Worm (Caenorhabditis elegans) whole organism, young adult: Measurements from ENCODE around the gene pqn-25.

Experiments
- B0019.2 ChIP-seq: fragments of 200-800 bp; sonication (Bioruptor generic); conservative IDR thresholded peaks from 2 replicates; pipeline ENCODE4 v1.3.6; 2022; ENCODE audit warnings: missing genetic modification reagents, missing genetic modification characterization, missing compliant biosample characterization
- B0261.1 ChIP-seq: sonication (generic microtip); optimal IDR thresholded peaks from 2 replicates; lab custom pipeline; 2016; ENCODE audit warnings: mild to moderate bottlenecking, missing genetic modification characterization, moderate library complexity, missing compliant biosample characterization
- B0336.3 ChIP-seq: fragments of 200-800 bp; sonication (Bioruptor generic); IDR thresholded peaks from 2 replicates; pipeline ENCODE4 v1.3.6; 2022; ENCODE audit warnings: missing genetic modification characterization, missing compliant biosample characterization
- C17E4.6 ChIP-seq: fragments of 200-800 bp; sonication (Bioruptor generic); IDR thresholded peaks from 2 replicates; pipeline ENCODE4 v1.3.6; 2022; ENCODE audit warnings: missing genetic modification reagents, missing genetic modification characterization, missing compliant biosample characterization
- F10E7.11 ChIP-seq: sonication (generic microtip); optimal IDR thresholded peaks from 2 replicates; lab custom pipeline; 2017; ENCODE audit warnings: mild to moderate bottlenecking, missing genetic modification characterization, moderate library complexity, missing compliant biosample characterization
- F22D6.2 ChIP-seq: sonication (generic microtip); optimal IDR thresholded peaks from 2 replicates; lab custom pipeline; 2016; ENCODE audit warnings: mild to moderate bottlenecking, missing genetic modification characterization, missing compliant biosample characterization
- F37B4.10 ChIP-seq: fragments of 200-800 bp; sonication (Bioruptor generic); IDR thresholded peaks from 2 replicates; pipeline ENCODE4 v1.3.6; 2022; ENCODE audit warnings: missing genetic modification characterization, missing compliant biosample characterization
- F49E8.2 ChIP-seq: sonication (generic microtip); optimal IDR thresholded peaks from 3 replicates; lab custom pipeline; 2017; ENCODE audit warnings: missing genetic modification characterization, mild to moderate bottlenecking, missing compliant biosample characterization, antibody characterized with exemption, moderate library complexity; ENCODE audit not compliant: insufficient read depth
- F57C9.4 ChIP-seq: sonication (generic microtip); optimal IDR thresholded peaks from 2 replicates; lab custom pipeline; 2017; ENCODE audit warnings: mild to moderate bottlenecking, missing genetic modification characterization, missing compliant biosample characterization
- Y56A3A.18 ChIP-seq: fragments of 200-800 bp; sonication (Bioruptor generic); IDR thresholded peaks from 2 replicates; pipeline ENCODE4 v1.3.6; 2022; ENCODE audit warnings: missing genetic modification reagents, missing genetic modification characterization, missing compliant biosample characterization
- akir-1 ChIP-seq: fragments of 200-800 bp; sonication (Bioruptor generic); optimal IDR thresholded peaks from 2 replicates; lab custom pipeline; 2018; ENCODE audit warnings: mild to moderate bottlenecking, missing genetic modification characterization, moderate library complexity, missing compliant biosample characterization
- ama-1 ChIP-seq, 3 experiments: fragments of 150-350 bp in 1 of 3; sonication (generic microtip) in 2 of 3; optimal IDR thresholded peaks; 2 replicates each; lab custom pipeline; 2014 to 2018; ENCODE audit warnings: missing biosample characterization in 2 of 3, missing genetic modification characterization in 2 of 3, missing genetic modification reagents in 2 of 3
- atf-7 ChIP-seq: sonication (generic microtip); optimal IDR thresholded peaks from 2 replicates; lab custom pipeline; 2017; ENCODE audit warnings: mild to moderate bottlenecking, missing genetic modification characterization, missing compliant biosample characterization
- athp-1 ChIP-seq: sonication (generic microtip); optimal IDR thresholded peaks from 2 replicates; lab custom pipeline; 2017; ENCODE audit warnings: mild to moderate bottlenecking, missing genetic modification characterization, missing compliant biosample characterization
- attf-6 ChIP-seq: fragments of 200-800 bp; sonication (Bioruptor generic); IDR thresholded peaks from 2 replicates; pipeline ENCODE4 v1.3.6; 2022; ENCODE audit warnings: missing genetic modification reagents, missing genetic modification characterization, missing compliant biosample characterization
- bed-2 ChIP-seq: fragments of 200-800 bp; sonication (Bioruptor generic); IDR thresholded peaks from 2 replicates; pipeline ENCODE4 v1.3.6; 2022; ENCODE audit warnings: missing genetic modification reagents, missing genetic modification characterization, missing compliant biosample characterization
- ccch-3 ChIP-seq: fragments of 200-800 bp; sonication (Bioruptor generic); optimal IDR thresholded peaks from 2 replicates; lab custom pipeline; 2018; ENCODE audit warnings: mild to moderate bottlenecking, missing genetic modification characterization, missing compliant biosample characterization
- cebp-1 ChIP-seq, 2 experiments: fragments of 200-800 bp in 1 of 2; sonication (Bioruptor generic) in 1 of 2; sonication (generic microtip) in 1 of 2; IDR thresholded peaks in 1 of 2; optimal IDR thresholded peaks in 1 of 2; 2 replicates each; pipeline versions ENCODE4 v1.3.6 to Lab custom; 2017 to 2022; ENCODE audit warnings: missing compliant biosample characterization in 2 of 2, missing genetic modification characterization in 2 of 2, mild to moderate bottlenecking in 1 of 2, missing genetic modification reagents in 1 of 2, moderate library complexity in 1 of 2
- chd-7 ChIP-seq: sonication (generic microtip); optimal IDR thresholded peaks from 2 replicates; lab custom pipeline; 2016; ENCODE audit warnings: mild to moderate bottlenecking, missing genetic modification characterization, moderate library complexity, missing compliant biosample characterization
- efl-1 ChIP-seq: fragments of 150-350 bp; optimal IDR thresholded peaks from 2 replicates; lab custom pipeline; 2014; ENCODE audit warnings: missing biosample characterization, missing genetic modification reagents, missing genetic modification characterization
- egrh-3 ChIP-seq: fragments of 200-800 bp; sonication (Bioruptor generic); IDR thresholded peaks from 2 replicates; pipeline ENCODE4 v1.3.6; 2022; ENCODE audit warnings: missing genetic modification reagents, missing genetic modification characterization, missing compliant biosample characterization
- fkh-3 ChIP-seq: sonication (generic microtip); optimal IDR thresholded peaks from 2 replicates; lab custom pipeline; 2016; ENCODE audit warnings: mild to moderate bottlenecking, missing genetic modification characterization, missing compliant biosample characterization
- him-1 ChIP-seq: sonication (generic microtip); optimal IDR thresholded peaks from 2 replicates; lab custom pipeline; 2016; ENCODE audit warnings: missing genotype, missing genetic modification reagents, missing genetic modification characterization, missing compliant biosample characterization
- hlh-26 ChIP-seq: fragments of 200-800 bp; sonication (Bioruptor generic); conservative IDR thresholded peaks from 2 replicates; pipeline ENCODE4 v1.3.6; 2022; ENCODE audit warnings: missing genetic modification reagents, missing genetic modification characterization, missing compliant biosample characterization
- hmg-1.2 ChIP-seq: fragments of 200-800 bp; sonication (Bioruptor generic); IDR thresholded peaks from 2 replicates; pipeline ENCODE4 v1.3.6; 2022; ENCODE audit warnings: missing genetic modification reagents, missing genetic modification characterization, missing compliant biosample characterization
- hmg-20 ChIP-seq: fragments of 200-800 bp; sonication (Bioruptor generic); IDR thresholded peaks from 2 replicates; pipeline ENCODE4 v1.3.6; 2022; ENCODE audit warnings: missing genetic modification reagents, missing genetic modification characterization, missing compliant biosample characterization
- hrde-1 ChIP-seq: sonication (generic microtip); optimal IDR thresholded peaks from 2 replicates; lab custom pipeline; 2016; ENCODE audit warnings: missing genetic modification characterization, mild to moderate bottlenecking, missing compliant biosample characterization, moderate library complexity, missing genotype, missing genetic modification reagents, borderline replicate concordance
- let-526 ChIP-seq: fragments of 200-800 bp; sonication (Bioruptor generic); IDR thresholded peaks from 2 replicates; pipeline ENCODE4 v1.3.6; 2022; ENCODE audit warnings: missing genetic modification reagents, missing genetic modification characterization, missing compliant biosample characterization
- lin-26 ChIP-seq: fragments of 200-800 bp; sonication (Bioruptor generic); IDR thresholded peaks from 2 replicates; pipeline ENCODE4 v1.3.6; 2022; ENCODE audit warnings: missing genetic modification reagents, missing genetic modification characterization, missing compliant biosample characterization
- lin-35 ChIP-seq, 3 experiments: fragments of 150-350 bp in 2 of 3; sonication (generic microtip) in 1 of 3; optimal IDR thresholded peaks; 2 replicates each; lab custom pipeline; 2014 to 2018; ENCODE audit warnings: missing biosample characterization in 3 of 3, missing genetic modification characterization in 3 of 3, missing genetic modification reagents in 3 of 3
- lin-54 ChIP-seq: fragments of 200-800 bp; sonication (Bioruptor generic); optimal IDR thresholded peaks from 2 replicates; lab custom pipeline; 2018; ENCODE audit warnings: mild to moderate bottlenecking, missing genetic modification characterization, missing compliant biosample characterization
- lir-1 ChIP-seq: fragments of 200-800 bp; sonication (Bioruptor generic); conservative IDR thresholded peaks from 2 replicates; pipeline ENCODE4 v1.3.6; 2022; ENCODE audit warnings: missing genetic modification reagents, missing genetic modification characterization, missing compliant biosample characterization
- madf-3 ChIP-seq: fragments of 200-800 bp; sonication (Bioruptor generic); IDR thresholded peaks from 2 replicates; pipeline ENCODE4 v1.3.6; 2022; ENCODE audit warnings: missing genetic modification reagents, missing genetic modification characterization, missing compliant biosample characterization
- madf-6 ChIP-seq: fragments of 200-800 bp; sonication (Bioruptor generic); IDR thresholded peaks from 2 replicates; pipeline ENCODE4 v1.3.6; 2022; ENCODE audit warnings: missing genetic modification reagents, missing genetic modification characterization, missing compliant biosample characterization
- mxl-1 ChIP-seq: sonication (generic microtip); optimal IDR thresholded peaks from 2 replicates; lab custom pipeline; 2016; ENCODE audit warnings: missing genetic modification characterization, missing compliant biosample characterization
- nhr-179 ChIP-seq: sonication (generic microtip); optimal IDR thresholded peaks from 2 replicates; lab custom pipeline; 2016; ENCODE audit warnings: mild to moderate bottlenecking, missing genetic modification characterization, missing compliant biosample characterization
- nhr-27 ChIP-seq: fragments of 200-800 bp; sonication (Bioruptor generic); optimal IDR thresholded peaks from 2 replicates; lab custom pipeline; 2018; ENCODE audit warnings: mild to moderate bottlenecking, missing genetic modification characterization, moderate library complexity, missing compliant biosample characterization
- sea-2 ChIP-seq: fragments of 200-800 bp; sonication (Bioruptor generic); IDR thresholded peaks from 2 replicates; pipeline ENCODE4 v1.3.6; 2022; ENCODE audit warnings: missing genetic modification characterization, missing compliant biosample characterization
- snpc-3.4 ChIP-seq: sonication (generic microtip); optimal IDR thresholded peaks from 2 replicates; lab custom pipeline; 2017; ENCODE audit warnings: missing genetic modification characterization, mild to moderate bottlenecking, missing compliant biosample characterization, antibody characterized with exemption, moderate library complexity, missing genotype, missing genetic modification reagents
- snpc-4 ChIP-seq, 5 experiments: fragments of 150-350 bp in 1 of 5; sonication (generic microtip) in 4 of 5; optimal IDR thresholded peaks; 2 replicates each; lab custom pipeline; 2014 to 2018; ENCODE audit warnings: missing genetic modification characterization in 5 of 5, missing biosample characterization in 3 of 5, antibody characterized with exemption in 2 of 5, mild to moderate bottlenecking in 2 of 5, missing compliant biosample characterization in 2 of 5, missing genotype in 2 of 5, moderate library complexity in 2 of 5, missing genetic modification reagents in 1 of 5
- somi-1 ChIP-seq: fragments of 200-800 bp; sonication (Bioruptor generic); optimal IDR thresholded peaks from 2 replicates; lab custom pipeline; 2018; ENCODE audit warnings: mild to moderate bottlenecking, missing genetic modification characterization, missing compliant biosample characterization
- tlf-1 ChIP-seq: fragments of 200-800 bp; sonication (Bioruptor generic); optimal IDR thresholded peaks from 2 replicates; lab custom pipeline; 2018; ENCODE audit warnings: mild to moderate bottlenecking, missing genetic modification characterization, missing compliant biosample characterization
- unc-62 ChIP-seq: fragments of 150-350 bp; optimal IDR thresholded peaks from 2 replicates; lab custom pipeline; 2014; ENCODE audit warnings: missing biosample characterization, missing genetic modification reagents, missing genetic modification characterization
- xnd-1 ChIP-seq: sonication (generic microtip); optimal IDR thresholded peaks from 2 replicates; lab custom pipeline; 2016; ENCODE audit warnings: missing genotype, missing genetic modification reagents, missing genetic modification characterization, missing compliant biosample characterization
- zfh-2 ChIP-seq: fragments of 200-800 bp; sonication (Bioruptor generic); conservative IDR thresholded peaks from 2 replicates; pipeline ENCODE4 v1.3.6; 2022; ENCODE audit warnings: missing genetic modification reagents, missing genetic modification characterization, missing compliant biosample characterization
- zim-3 ChIP-seq: sonication (generic microtip); optimal IDR thresholded peaks from 2 replicates; lab custom pipeline; 2017; ENCODE audit warnings: mild to moderate bottlenecking, missing genetic modification characterization, moderate library complexity, missing compliant biosample characterization
- ztf-25 ChIP-seq: fragments of 200-800 bp; sonication (Bioruptor generic); IDR thresholded peaks from 2 replicates; pipeline ENCODE4 v1.3.6; 2022; ENCODE audit warnings: missing genetic modification reagents, missing genetic modification characterization, missing compliant biosample characterization

Gene pqn-25

ce11 chrIII:5503669-5504068, 8.7 kb downstream of the pqn-25 start:
- TF ChIP-seq snpc-4 (GFP tag; optimal IDR thresholded peaks at IDR 0.05; lab: Kevin White, UChicago) (no peak), snpc-4 (tag; optimal IDR thresholded peaks at IDR 0.05; lab: Kevin White, UChicago) (no peak), hmg-1.2 (GFP tag; lab: Robert Waterston, UW) (0 out of 2 replicates have a peak, but pooled peaks have one; percentile 5), fkh-3 (tag; lab: Kevin White, UChicago) (no peak), atf-7 (tag; lab: Kevin White, UChicago) (no peak), B0336.3 (GFP tag; lab: Robert Waterston, UW) (no peak), lir-1 (GFP tag; lab: Robert Waterston, UW) (no peak), mxl-1 (tag; lab: Kevin White, UChicago) (no peak), B0261.1 (no peak), F57C9.4 (tag; lab: Kevin White, UChicago) (no peak), athp-1 (no peak), zim-3 (tag; lab: Kevin White, UChicago) (no peak), egrh-3 (GFP tag; lab: Robert Waterston, UW) (no peak), snpc-3.4 (peak; percentile 5), sea-2 (no peak), hrde-1 (tag; lab: Kevin White, UChicago) (no peak), let-526 (no peak), bed-2 (GFP tag; lab: Robert Waterston, UW) (no peak), F49E8.2 (tag; lab: Kevin White, UChicago) (no peak), cebp-1 (GFP tag; IDR thresholded peaks at IDR 0.05; lab: Robert Waterston, UW) (no peak), cebp-1 (tag; optimal IDR thresholded peaks at IDR 0.05; lab: Kevin White, UChicago) (no peak), ccch-3 (GFP tag; lab: Kevin White, UChicago) (no peak), lin-54 (peak; percentile 82), somi-1 (GFP tag; lab: Kevin White, UChicago) (no peak), chd-7 (tag; lab: Kevin White, UChicago) (no peak), F22D6.2 (tag; lab: Kevin White, UChicago) (no peak), hmg-20 (GFP tag; lab: Robert Waterston, UW) (no peak), nhr-179 (tag; lab: Kevin White, UChicago) (no peak), ztf-25 (GFP tag; lab: Robert Waterston, UW) (no peak), madf-6 (GFP tag; lab: Robert Waterston, UW) (peak; percentile 69; the same call in 1 of the 2 replicates), hlh-26 (GFP tag; lab: Robert Waterston, UW) (no peak), C17E4.6 (GFP tag; lab: Robert Waterston, UW) (no peak), nhr-27 (tag; lab: Kevin White, UChicago) (no peak), F37B4.10 (GFP tag; lab: Robert Waterston, UW) (no peak), Y56A3A.18 (GFP tag; lab: Robert Waterston, UW) (no peak), lin-26 (GFP tag; lab: Robert Waterston, UW) (no peak), F10E7.11 (tag; lab: Kevin White, UChicago) (no peak), akir-1 (GFP tag; lab: Kevin White, UChicago) (no peak), lin-35 (GFP tag; optimal IDR thresholded peaks at IDR 0.05; lab: Kevin White, UChicago) (peak in 1 of 3 experiments; percentile 36), ama-1 (optimal IDR thresholded peaks at IDR 0.05; lab: Kevin White, UChicago) (no peak), ama-1 (GFP tag; optimal IDR thresholded peaks at IDR 0.05; lab: Kevin White, UChicago) (no peak), tlf-1 (GFP tag; lab: Kevin White, UChicago) (no peak), madf-3 (GFP tag; lab: Robert Waterston, UW) (no peak), xnd-1 (tag; lab: Kevin White, UChicago) (peak; percentile 6), unc-62 (GFP tag; lab: Kevin White, UChicago) (no peak), B0019.2 (GFP tag; lab: Robert Waterston, UW) (no peak), him-1 (tag; lab: Kevin White, UChicago) (peak; percentile 56), zfh-2 (no peak), efl-1 (GFP tag; lab: Kevin White, UChicago) (peak; percentile 72), attf-6 (GFP tag; lab: Robert Waterston, UW) (no peak)
